Worm (Caenorhabditis elegans) whole organism, late embryonic: Measurements from ENCODE around the gene F15B10.3.

ENCODE experiments used
- C08G9.2 ChIP-seq: sonication (generic microtip); optimal IDR thresholded peaks from 2 replicates; lab custom pipeline; 2016; ENCODE audit warnings: mild to moderate bottlenecking, missing genetic modification characterization, moderate library complexity, missing compliant biosample characterization
- T23F11.4 ChIP-seq: fragments of 200-800 bp; sonication (Bioruptor generic); optimal IDR thresholded peaks from 2 replicates; lab custom pipeline; 2018; ENCODE audit warnings: mild to moderate bottlenecking, missing genetic modification characterization, missing compliant biosample characterization
- ceh-14 ChIP-seq: sonication (generic microtip); optimal IDR thresholded peaks from 2 replicates; lab custom pipeline; 2016; ENCODE audit warnings: missing genotype, missing genetic modification characterization, missing compliant biosample characterization
- ceh-18 ChIP-seq: sonication (generic microtip); optimal IDR thresholded peaks from 2 replicates; lab custom pipeline; 2016; ENCODE audit warnings: missing genetic modification characterization, missing compliant biosample characterization
- ceh-19 ChIP-seq: fragments of 200-800 bp; sonication (Bioruptor generic); optimal IDR thresholded peaks from 2 replicates; lab custom pipeline; 2018; ENCODE audit warnings: mild to moderate bottlenecking, missing genetic modification characterization, missing compliant biosample characterization
- ceh-2 ChIP-seq: sonication (generic microtip); optimal IDR thresholded peaks from 2 replicates; lab custom pipeline; 2016; ENCODE audit warnings: missing genotype, missing genetic modification characterization, missing compliant biosample characterization
- ceh-24 ChIP-seq: sonication (generic microtip); optimal IDR thresholded peaks from 2 replicates; lab custom pipeline; 2016; ENCODE audit warnings: mild to moderate bottlenecking, missing genetic modification characterization, missing compliant biosample characterization
- ceh-31 ChIP-seq: sonication (generic microtip); optimal IDR thresholded peaks from 2 replicates; lab custom pipeline; 2016; ENCODE audit warnings: missing genetic modification characterization, missing compliant biosample characterization
- ceh-6 ChIP-seq: fragments of 200-800 bp; sonication (Bioruptor generic); optimal IDR thresholded peaks from 2 replicates; lab custom pipeline; 2018; ENCODE audit warnings: mild to moderate bottlenecking, missing genetic modification characterization, missing compliant biosample characterization
- ceh-9 ChIP-seq: sonication (generic microtip); optimal IDR thresholded peaks from 2 replicates; lab custom pipeline; 2016; ENCODE audit warnings: mild to moderate bottlenecking, missing genetic modification characterization, inconsistent platforms, missing compliant biosample characterization
- dmd-4 ChIP-seq: sonication (generic microtip); optimal IDR thresholded peaks from 2 replicates; lab custom pipeline; 2016; ENCODE audit warnings: borderline replicate concordance, missing genetic modification characterization, missing compliant biosample characterization
- elt-2 ChIP-seq: sonication (generic microtip); optimal IDR thresholded peaks from 2 replicates; lab custom pipeline; 2016; ENCODE audit warnings: missing genetic modification reagents, missing genetic modification characterization, missing compliant biosample characterization
- fax-1 ChIP-seq: sonication (generic microtip); optimal IDR thresholded peaks from 2 replicates; lab custom pipeline; 2016; ENCODE audit warnings: missing genotype, missing genetic modification characterization, missing compliant biosample characterization
- fkh-10 ChIP-seq: fragments of 150-350 bp; optimal IDR thresholded peaks from 2 replicates; lab custom pipeline; 2014; ENCODE audit warnings: missing biosample characterization, missing genetic modification reagents, missing genetic modification characterization
- fkh-6 ChIP-seq: sonication (generic microtip); optimal IDR thresholded peaks from 2 replicates; lab custom pipeline; 2016; ENCODE audit warnings: missing genetic modification characterization, missing compliant biosample characterization
- hlh-13 ChIP-seq: fragments of 200-800 bp; sonication (Bioruptor generic); optimal IDR thresholded peaks from 2 replicates; lab custom pipeline; 2018; ENCODE audit warnings: mild to moderate bottlenecking, missing genetic modification characterization, missing compliant biosample characterization
- hlh-30 ChIP-seq: sonication (generic microtip); optimal IDR thresholded peaks from 2 replicates; lab custom pipeline; 2017; ENCODE audit warnings: antibody characterized with exemption, missing genetic modification characterization, missing compliant biosample characterization; ENCODE audit not compliant: insufficient read depth
- hlh-6 ChIP-seq: sonication (generic microtip); optimal IDR thresholded peaks from 2 replicates; lab custom pipeline; 2016; ENCODE audit warnings: missing genotype, missing genetic modification characterization, missing compliant biosample characterization
- hlh-8 ChIP-seq: sonication (generic microtip); optimal IDR thresholded peaks from 2 replicates; lab custom pipeline; 2016; ENCODE audit warnings: missing genotype, missing genetic modification characterization, missing compliant biosample characterization
- lim-6 ChIP-seq: sonication (generic microtip); optimal IDR thresholded peaks from 2 replicates; lab custom pipeline; 2016; ENCODE audit warnings: missing genetic modification characterization, missing compliant biosample characterization
- lin-11 ChIP-seq: fragments of 200-800 bp; sonication (Bioruptor generic); optimal IDR thresholded peaks from 2 replicates; lab custom pipeline; 2018; ENCODE audit warnings: mild to moderate bottlenecking, missing genetic modification characterization, missing compliant biosample characterization
- madf-2 ChIP-seq: sonication (generic microtip); optimal IDR thresholded peaks from 2 replicates; lab custom pipeline; 2017; ENCODE audit warnings: missing genetic modification characterization, missing compliant biosample characterization
- nfya-1 ChIP-seq: sonication (generic microtip); optimal IDR thresholded peaks from 2 replicates; lab custom pipeline; 2017; ENCODE audit warnings: missing genetic modification characterization, mild to moderate bottlenecking, missing compliant biosample characterization, antibody characterized with exemption, moderate library complexity
- pag-3 ChIP-seq: sonication (generic microtip); optimal IDR thresholded peaks from 2 replicates; lab custom pipeline; 2016; ENCODE audit warnings: missing compliant biosample characterization, missing genetic modification characterization, borderline replicate concordance
- pat-9 ChIP-seq: fragments of 200-800 bp; sonication (Bioruptor generic); optimal IDR thresholded peaks from 2 replicates; lab custom pipeline; 2018; ENCODE audit warnings: mild to moderate bottlenecking, missing genetic modification characterization, moderate library complexity, missing compliant biosample characterization
- pax-1 ChIP-seq: fragments of 150-350 bp; optimal IDR thresholded peaks from 2 replicates; lab custom pipeline; 2014; ENCODE audit warnings: missing biosample characterization, missing genetic modification characterization
- pha-2 ChIP-seq: sonication (generic microtip); optimal IDR thresholded peaks from 2 replicates; lab custom pipeline; 2017; ENCODE audit warnings: mild to moderate bottlenecking, missing genetic modification characterization, missing compliant biosample characterization
- pqm-1 ChIP-seq: sonication (generic microtip); optimal IDR thresholded peaks from 2 replicates; lab custom pipeline; 2016; ENCODE audit warnings: missing genetic modification characterization, missing compliant biosample characterization
- sox-2 ChIP-seq: fragments of 200-800 bp; sonication (Bioruptor generic); IDR thresholded peaks from 2 replicates; pipeline ENCODE4 v1.3.6; 2022; ENCODE audit warnings: missing genetic modification reagents, missing genetic modification characterization, missing compliant biosample characterization
- tbx-2 ChIP-seq: sonication (generic microtip); optimal IDR thresholded peaks from 2 replicates; lab custom pipeline; 2016; ENCODE audit warnings: missing genetic modification characterization, missing compliant biosample characterization
- tbx-7 ChIP-seq: sonication (generic microtip); optimal IDR thresholded peaks from 2 replicates; lab custom pipeline; 2016; ENCODE audit warnings: missing genotype, missing genetic modification characterization, missing compliant biosample characterization
- unc-42 ChIP-seq: sonication (generic microtip); optimal IDR thresholded peaks from 2 replicates; lab custom pipeline; 2016; ENCODE audit warnings: missing genotype, missing genetic modification characterization, missing compliant biosample characterization
- unc-55 ChIP-seq: sonication (generic microtip); optimal IDR thresholded peaks from 2 replicates; lab custom pipeline; 2017; ENCODE audit warnings: missing biosample characterization, missing genetic modification reagents, missing genetic modification characterization
- ztf-16 ChIP-seq: sonication (generic microtip); optimal IDR thresholded peaks from 2 replicates; lab custom pipeline; 2017; ENCODE audit warnings: missing genetic modification characterization, missing compliant biosample characterization

The F15B10.3 gene

ce11 chrIV:6648625-6649024 lies 46.1 kb downstream of the F15B10.3 start (continued):
- TF ChIP-seq hlh-30 (tag; lab: Kevin White, UChicago): no peak
- no peak for TF ChIP-seq hlh-13 (GFP tag; lab: Kevin White, UChicago)
- peak; percentile 49 for TF ChIP-seq ceh-19 (GFP tag; lab: Kevin White, UChicago)
- peak; percentile 69 for TF ChIP-seq dmd-4 (tag; lab: Kevin White, UChicago)
- no peak for TF ChIP-seq C08G9.2
- TF ChIP-seq ceh-31 (tag; lab: Kevin White, UChicago): peak; percentile 92
- no peak for TF ChIP-seq ceh-24
- TF ChIP-seq tbx-7 (tag; lab: Kevin White, UChicago): no peak
- peak; percentile 29 for TF ChIP-seq pax-1 (tag; lab: Kevin White, UChicago)
- TF ChIP-seq nfya-1 (tag; lab: Kevin White, UChicago): peak; percentile 89
- no peak for TF ChIP-seq hlh-6
- no peak for TF ChIP-seq T23F11.4 (GFP tag; lab: Kevin White, UChicago)
- no peak for TF ChIP-seq pag-3 (tag; lab: Kevin White, UChicago)
- no peak for TF ChIP-seq pat-9
- TF ChIP-seq madf-2 (tag; lab: Kevin White, UChicago): no peak
- TF ChIP-seq pqm-1: no peak
- no peak for TF ChIP-seq sox-2
- TF ChIP-seq lim-6: peak; percentile 9
- no peak for TF ChIP-seq ceh-6
- peak; percentile 60 for TF ChIP-seq ceh-2 (tag; lab: Kevin White, UChicago)
- no peak for TF ChIP-seq fkh-6 (tag; lab: Kevin White, UChicago)
- peak; percentile 73 for TF ChIP-seq pha-2 (tag; lab: Kevin White, UChicago)
- TF ChIP-seq elt-2 (tag; lab: Kevin White, UChicago): no peak
- peak; percentile 91 for TF ChIP-seq unc-55 (GFP tag; lab: Kevin White, UChicago)
- TF ChIP-seq ztf-16 (tag; lab: Kevin White, UChicago): no peak
- no peak for TF ChIP-seq ceh-9 (tag; lab: Kevin White, UChicago)
- TF ChIP-seq ceh-14 (tag; lab: Kevin White, UChicago): peak; percentile 74
- TF ChIP-seq lin-11 (tag; lab: Kevin White, UChicago): no peak
- TF ChIP-seq unc-42: peak; percentile 94
- no peak for TF ChIP-seq hlh-8 (tag; lab: Kevin White, UChicago)
- no peak for TF ChIP-seq fax-1 (tag; lab: Kevin White, UChicago)

DNA sequence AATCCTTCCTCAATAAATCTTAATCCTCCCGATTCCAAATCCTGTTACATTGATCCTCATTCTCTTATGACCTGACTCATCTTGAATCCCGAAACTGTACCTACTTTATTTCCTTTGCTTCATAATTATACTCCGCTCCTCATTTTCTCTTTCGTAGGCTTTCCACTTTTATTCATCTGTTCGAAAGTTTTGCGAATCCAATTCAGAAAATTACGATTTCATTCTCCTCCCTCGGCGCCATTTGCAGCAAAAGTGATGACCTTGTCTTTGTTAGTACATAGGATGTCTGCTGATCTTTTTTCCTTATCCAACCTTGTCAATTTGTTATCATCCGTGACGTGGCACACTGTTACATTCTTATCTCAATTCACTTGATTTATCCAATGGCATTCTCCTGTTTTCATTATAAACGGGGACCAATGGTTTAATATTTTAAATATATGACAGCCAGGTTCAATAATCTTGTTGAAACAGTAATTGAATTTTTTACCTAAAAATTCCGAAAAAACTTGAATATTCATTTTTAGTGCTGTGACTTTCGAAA lies 50.1 kb downstream of the F15B10.3 start:
- TF ChIP-seq fkh-10 (GFP tag; lab: Kevin White, UChicago) (no peak), ceh-18 (tag; lab: Kevin White, UChicago) (no peak), pqm-1 (no peak), fkh-6 (tag; lab: Kevin White, UChicago) (no peak), tbx-2 (no peak)
